Worm (Caenorhabditis elegans): ENCODE data around the gene Y73B6BL.31.

ce11 chrIV:6457472-6457871 lies 15.8 kb downstream of the Y73B6BL.31 start, which contains the start of gene lgc-10:
- no peak for TF ChIP-seq snpc-4 (tag; optimal IDR thresholded peaks at IDR 0.05)
- TF ChIP-seq nhr-12 (tag; optimal IDR thresholded peaks at IDR 0.05) = no peak
- no peak for TF ChIP-seq lsy-2 (tag; optimal IDR thresholded peaks at IDR 0.05)

All from whole organism, mixed stage, embryonic.